Worm (Caenorhabditis elegans) whole organism, dauer: ENCODE data around the gene phf-33.

Source experiments
- unc-62 ChIP-seq: sonication (generic microtip); optimal IDR thresholded peaks from 2 replicates; lab custom pipeline; 2017; ENCODE audit warnings: missing biosample characterization, missing genetic modification reagents, missing genetic modification characterization

phf-33 gene

DNA sequence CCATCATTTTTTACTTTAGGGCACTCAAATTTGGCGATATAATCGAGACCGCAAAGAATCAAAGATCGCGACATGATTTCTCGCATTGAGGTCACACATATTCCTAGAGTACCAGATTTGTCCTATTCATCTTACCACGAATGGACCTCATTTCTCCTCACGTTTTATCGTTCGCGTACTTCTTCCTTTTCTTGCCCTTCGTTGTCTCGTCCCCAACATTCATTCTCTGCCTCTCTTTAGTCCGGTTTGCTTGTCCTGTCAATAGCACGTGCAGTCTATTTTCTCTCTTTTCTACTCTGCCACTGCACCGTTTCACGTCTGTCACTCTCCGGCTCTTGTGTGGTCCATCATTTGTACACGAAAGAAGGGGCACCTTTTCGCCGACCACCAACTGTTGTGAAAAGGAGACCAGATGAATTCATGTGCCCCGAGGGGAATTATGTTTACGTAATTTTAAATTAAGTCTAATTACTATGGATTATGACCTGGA, 27.4 kb downstream of the phf-33 start:
- TF ChIP-seq unc-62 (GFP tag; lab: Kevin White, UChicago): no peak

ce11 chrX:13250163-13250562, 28.6 kb downstream of the phf-33 start:
- TF ChIP-seq unc-62 (GFP tag; lab: Kevin White, UChicago): no peak

DNA sequence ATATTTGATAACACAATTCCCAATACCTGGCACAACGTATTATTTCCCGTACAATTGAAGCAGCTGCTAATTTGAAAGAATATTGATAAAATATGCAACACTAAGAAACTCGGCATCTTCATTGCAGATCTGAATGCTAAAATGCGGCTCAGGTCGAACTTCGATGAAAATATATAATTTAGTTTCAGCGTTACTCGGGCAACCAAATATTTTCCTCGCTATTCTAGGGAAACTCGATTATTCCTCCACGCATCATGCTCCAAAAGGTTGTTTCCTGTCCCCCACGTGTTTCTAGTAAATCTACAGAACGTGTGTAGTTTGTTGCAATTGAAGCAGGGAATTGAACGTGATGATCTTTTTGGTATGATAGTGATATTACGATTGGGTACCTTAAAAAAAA, 29.7 kb downstream of the phf-33 start:
- no peak for TF ChIP-seq unc-62 (GFP tag; lab: Kevin White, UChicago)

ce11 chrX:13248265-13248664, 30.5 kb downstream of the phf-33 start, which contains the start of gene K08H2.7:
Gene K08H2.7, minus strand, starts transcription at chrX:13248437.
- TF ChIP-seq unc-62 (GFP tag; lab: Kevin White, UChicago): no peak

DNA sequence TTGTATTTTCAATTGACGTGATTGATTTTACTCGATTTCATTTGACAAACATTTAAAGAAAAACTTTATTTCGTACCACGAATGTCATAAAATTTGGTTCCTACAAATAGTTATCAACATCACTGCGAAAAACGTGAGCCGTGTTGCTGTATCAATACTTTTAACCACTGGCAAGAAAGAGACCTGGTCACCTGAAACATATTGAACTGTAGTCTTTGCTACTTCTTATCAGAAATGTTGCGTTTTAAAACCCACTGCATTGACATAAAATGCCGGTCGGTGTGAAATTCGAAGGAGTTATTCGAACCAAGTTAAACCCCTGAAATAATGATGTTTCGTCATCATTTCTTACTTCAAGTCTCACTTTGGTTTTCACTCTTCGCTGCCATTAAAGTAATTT, 31.2 kb downstream of the phf-33 start:
- no peak for TF ChIP-seq unc-62 (GFP tag; lab: Kevin White, UChicago)

DNA sequence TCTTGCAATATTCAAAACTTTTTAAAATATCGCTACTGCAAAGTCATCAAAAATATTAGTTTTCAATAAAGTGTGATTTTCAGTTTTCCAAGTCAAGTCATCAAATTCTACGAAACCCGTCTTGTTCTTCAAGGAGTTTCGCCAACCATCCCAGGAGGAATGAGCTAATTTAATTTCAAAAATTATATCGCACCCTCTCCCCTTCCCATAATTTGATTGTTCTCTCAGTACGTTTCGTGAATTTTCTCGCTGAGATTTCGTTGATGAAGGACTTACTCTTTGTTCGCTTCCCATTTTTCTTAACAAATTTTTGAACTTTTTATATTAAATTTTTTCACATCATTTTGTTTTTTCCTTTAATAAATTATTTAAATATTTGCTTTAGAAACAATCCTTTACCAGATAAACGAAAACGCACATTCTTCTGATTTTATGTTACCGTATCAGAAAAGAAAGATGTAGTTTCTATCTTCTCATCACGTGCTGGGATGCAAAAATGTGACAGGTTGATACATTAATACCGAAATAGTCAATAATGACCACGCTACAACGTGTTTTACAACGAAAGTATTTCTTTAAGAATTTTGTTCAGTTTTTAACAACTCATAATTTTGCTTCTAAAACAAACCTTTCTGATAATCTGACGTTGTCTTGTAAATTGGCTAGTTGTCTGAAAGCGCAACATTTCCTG, 32.0 kb downstream of the phf-33 start:
- TF ChIP-seq unc-62 (GFP tag; lab: Kevin White, UChicago): no peak

DNA sequence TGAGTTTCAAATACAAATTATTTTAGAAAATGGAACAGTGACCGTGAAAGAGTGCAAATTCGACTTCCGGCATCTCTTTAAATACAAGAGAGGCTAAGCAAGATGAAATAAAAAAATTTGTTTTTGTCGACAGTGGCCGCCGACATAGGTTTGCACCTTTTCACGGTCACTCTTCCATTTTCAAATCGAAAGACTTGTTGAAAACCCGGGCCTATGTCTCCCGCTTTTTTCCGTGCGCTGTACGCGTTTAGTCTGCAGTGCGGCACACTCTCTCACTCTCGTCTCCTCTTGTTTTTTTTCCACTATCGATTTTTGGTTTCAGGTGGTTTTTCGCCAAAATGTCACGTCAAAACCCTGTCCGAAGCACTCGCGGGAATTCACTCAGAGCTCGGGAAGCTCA, 33.7 kb downstream of the phf-33 start, which contains the start of gene hpl-1:
Gene hpl-1 (plus strand): TSS at position 301 of the 400 bp plus-strand sequence.
- no peak for TF ChIP-seq unc-62 (GFP tag; lab: Kevin White, UChicago)

- no peak for TF ChIP-seq unc-62 (GFP tag; lab: Kevin White, UChicago)
These were observed 36.5 kb downstream of the phf-33 start, which contains the start of gene K08H2.5 for ce11 chrX:13242231-13242630. Gene K08H2.5, minus strand, starts transcription at chrX:13242331.

DNA sequence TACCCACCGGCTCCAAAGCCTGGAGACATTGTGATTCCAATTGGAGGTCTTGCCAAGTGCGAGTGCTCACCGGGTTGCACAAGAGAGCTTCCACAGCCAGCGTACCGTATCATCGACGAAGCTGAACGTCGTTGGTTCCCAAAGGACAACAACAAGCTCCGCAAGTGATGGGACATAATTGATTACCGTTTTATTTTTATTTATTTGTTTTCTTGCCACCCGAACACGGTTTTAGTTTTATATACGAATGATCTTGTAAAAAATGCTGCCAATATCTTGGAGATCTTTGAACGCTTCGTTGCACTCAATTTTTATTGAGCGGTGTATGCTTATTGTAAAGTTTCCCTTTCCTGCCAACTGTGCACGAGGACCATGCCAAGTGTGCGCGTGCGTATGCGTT, 40.6 kb downstream of the phf-33 start, which contains the start of gene K08H2.4:
Gene K08H2.4 (plus strand): TSS at position 301 of the 400 bp plus-strand sequence.
- no peak for TF ChIP-seq unc-62 (GFP tag; lab: Kevin White, UChicago)

ce11 chrX:13237102-13237501, 41.7 kb downstream of the phf-33 start, which contains the start of gene K08H2.3:
Gene K08H2.3, plus strand, starts transcription at chrX:13237402.
- no peak for TF ChIP-seq unc-62 (GFP tag; lab: Kevin White, UChicago)

DNA sequence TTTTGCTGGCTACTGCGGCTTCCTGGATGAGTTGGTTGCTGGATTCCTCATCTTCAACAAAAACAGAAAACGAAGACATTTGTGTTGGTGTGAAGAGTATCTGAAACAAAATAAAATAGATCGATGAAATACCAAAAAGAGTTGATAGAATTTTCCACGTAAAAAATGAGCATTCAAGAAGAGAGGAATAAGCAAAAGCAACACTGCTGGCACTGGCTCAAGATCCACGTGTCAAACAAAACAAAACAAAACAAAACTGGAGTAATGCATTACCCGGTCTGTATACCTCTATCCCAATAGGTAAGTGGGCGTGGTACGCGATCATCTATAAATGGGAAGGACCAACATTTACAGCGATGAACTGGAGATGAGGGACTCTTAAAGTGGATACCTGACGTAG, 43.9 kb downstream of the phf-33 start, which contains the start of gene K08H2.2:
Gene K08H2.2 (minus strand): TSS at position 101 of the 400 bp plus-strand sequence.
- no peak for TF ChIP-seq unc-62 (GFP tag; lab: Kevin White, UChicago)

DNA sequence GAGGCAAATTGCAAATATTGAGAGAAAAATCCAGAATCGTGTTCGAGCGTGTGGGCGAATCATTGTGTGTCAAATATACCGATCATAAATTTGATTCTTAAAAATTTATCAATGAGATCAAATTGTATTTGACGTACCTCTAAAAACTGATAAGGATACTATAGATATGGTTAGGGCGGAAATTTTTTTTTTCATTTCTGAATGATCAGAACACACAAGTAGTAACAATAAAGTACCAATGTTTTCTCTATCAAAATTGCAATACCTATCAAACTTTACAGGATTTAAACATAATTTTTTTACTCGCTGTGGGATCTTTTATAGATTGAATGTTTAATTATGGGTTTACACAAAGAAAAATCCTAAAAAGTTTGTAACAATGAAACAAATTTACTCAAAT, 46.5 kb downstream of the phf-33 start, which contains the start of gene bgnt-1.5:
Gene bgnt-1.5 (minus strand): TSS at position 101 of the 400 bp plus-strand sequence.
- TF ChIP-seq unc-62 (GFP tag; lab: Kevin White, UChicago): no peak

DNA sequence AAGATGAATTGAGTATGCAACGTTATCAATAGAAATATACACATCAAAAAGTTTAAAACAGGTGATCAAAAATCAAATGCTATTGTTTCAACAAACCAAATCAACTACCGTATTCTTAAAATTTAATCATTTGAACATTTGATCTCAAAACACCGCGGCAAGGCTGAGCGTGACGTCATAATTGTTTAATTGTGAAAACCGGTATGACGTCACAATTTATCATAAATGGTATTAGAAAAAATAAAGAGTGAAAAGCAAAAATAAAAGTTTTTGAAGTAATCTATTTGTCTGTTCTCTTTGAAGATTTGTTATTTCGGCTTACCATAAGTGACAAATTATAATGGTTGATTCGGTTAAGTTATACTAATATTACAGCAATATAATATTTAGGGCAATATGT, 51.0 kb downstream of the phf-33 start:
- TF ChIP-seq unc-62 (GFP tag; lab: Kevin White, UChicago): no peak

DNA sequence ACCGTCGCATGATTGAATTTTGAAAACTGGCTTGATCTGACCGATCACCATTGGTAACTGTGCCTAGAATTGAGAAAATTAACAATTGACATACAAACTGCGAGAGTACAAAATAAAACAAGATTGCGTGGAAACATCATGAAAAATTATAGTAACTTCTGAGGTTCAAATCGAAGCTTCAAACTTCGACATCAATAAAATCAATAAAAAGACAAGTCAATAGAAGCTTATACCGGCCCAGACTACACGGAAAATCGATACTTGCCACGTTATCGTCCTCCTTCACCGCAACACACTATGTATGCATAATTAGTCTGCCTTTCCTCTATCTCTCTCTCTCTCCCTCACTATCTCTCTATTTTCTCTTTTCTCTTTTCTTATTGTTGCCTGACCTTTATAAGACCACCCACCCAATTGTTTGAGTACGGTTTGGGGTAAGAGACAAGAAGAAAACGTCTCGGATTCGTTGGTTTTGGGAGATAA, 52.1 kb downstream of the phf-33 start, which contains the start of gene skr-21:
Gene skr-21 (minus strand): TSS at position 51 of the 483 bp plus-strand sequence.
- no peak for TF ChIP-seq unc-62 (GFP tag; lab: Kevin White, UChicago)
